Worm (Caenorhabditis elegans): ENCODE data around the gene clec-227.

- TF ChIP-seq blmp-1 (tag; optimal IDR thresholded peaks at IDR 0.05) = no peak
- no peak for TF ChIP-seq elt-3 (tag; optimal IDR thresholded peaks at IDR 0.05)
- TF ChIP-seq flh-1 (GFP tag; optimal IDR thresholded peaks at IDR 0.05) = no peak
- TF ChIP-seq snpc-4 (tag; optimal IDR thresholded peaks at IDR 0.05) = no peak
- TF ChIP-seq nhr-28 (tag; optimal IDR thresholded peaks at IDR 0.05) = no peak
- no peak for TF ChIP-seq sem-2 (GFP tag; optimal IDR thresholded peaks at IDR 0.05)
- peak; percentile 16 for TF ChIP-seq nhr-237 (tag; optimal IDR thresholded peaks at IDR 0.05)
- no peak for TF ChIP-seq lin-32 (GFP tag; optimal IDR thresholded peaks at IDR 0.05)
These were observed 49.1 kb upstream of the clec-227 start, which contains the start of gene rpoa-12 for ce11 chrV:14423268-14423667.
